Worm (Caenorhabditis elegans): ENCODE measurements around the gene T19C3.5.

The T19C3.5 gene

ce11 chrIII:620204-620718 is 7.5 kb downstream of the T19C3.5 start, which contains the start of gene T19C3.4:
Gene T19C3.4 (minus strand): TSS chrIII:620254.
- TF ChIP-seq ceh-9 (tag; optimal IDR thresholded peaks at IDR 0.05) (no peak), ZK546.5 (tag; optimal IDR thresholded peaks at IDR 0.05) (no peak), skn-1 (tag; optimal IDR thresholded peaks at IDR 0.05) (no peak), unc-62 (GFP tag; optimal IDR thresholded peaks at IDR 0.05) (no peak), lin-15B (tag; optimal IDR thresholded peaks at IDR 0.05) (no peak), pqm-1 (tag; optimal IDR thresholded peaks at IDR 0.05) (peak; percentile 41), pha-4 (tag; optimal IDR thresholded peaks at IDR 0.05) (peak; percentile 23), unc-39 (tag; optimal IDR thresholded peaks at IDR 0.05) (no peak), eor-1 (tag; optimal IDR thresholded peaks at IDR 0.05) (no peak), elt-2 (tag; optimal IDR thresholded peaks at IDR 0.05) (peak; percentile 53), elt-1 (tag; optimal IDR thresholded peaks at IDR 0.05) (no peak), lsy-12 (tag; optimal IDR thresholded peaks at IDR 0.05) (no peak), lin-39 (tag; optimal IDR thresholded peaks at IDR 0.05) (no peak), nhr-237 (tag; optimal IDR thresholded peaks at IDR 0.05) (no peak), tbx-2 (tag; optimal IDR thresholded peaks at IDR 0.05) (no peak), nhr-25 (tag; optimal IDR thresholded peaks at IDR 0.05) (no peak), egl-27 (tag; optimal IDR thresholded peaks at IDR 0.05) (no peak), elt-3 (tag; optimal IDR thresholded peaks at IDR 0.05) (no peak), ztf-4 (tag; optimal IDR thresholded peaks at IDR 0.05) (no peak), ztf-11 (tag; optimal IDR thresholded peaks at IDR 0.05) (no peak), zag-1 (tag; optimal IDR thresholded peaks at IDR 0.05) (no peak), nhr-12 (tag; optimal IDR thresholded peaks at IDR 0.05) (no peak), mdl-1 (tag; optimal IDR thresholded peaks at IDR 0.05) (no peak), aly-2 (tag; optimal IDR thresholded peaks at IDR 0.05) (no peak)

DNA sequence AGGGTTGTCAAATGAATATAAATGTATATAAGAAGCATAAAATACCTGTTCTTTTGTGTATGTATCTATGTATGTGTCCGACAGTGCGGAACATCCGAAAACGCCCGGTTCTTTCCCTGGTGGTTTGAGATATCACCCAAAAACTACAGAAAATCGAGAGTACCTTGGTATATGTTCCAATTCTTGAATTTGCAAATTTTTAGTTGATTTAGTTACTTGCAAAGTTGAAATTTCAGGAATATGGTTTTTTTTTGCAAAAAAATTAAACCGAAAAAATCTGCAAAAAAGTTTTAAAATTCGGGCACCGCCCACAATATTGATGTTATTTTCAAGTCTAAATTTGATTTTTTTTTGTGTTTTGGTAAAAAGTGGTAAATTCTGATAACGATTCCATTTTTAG is 10.3 kb downstream of the T19C3.5 start, which contains the start of gene T19C3.2:
TSS of gene T19C3.2 (minus strand) at position 101 of the 400 bp plus-strand sequence.
- no peak for TF ChIP-seq mml-1 (tag; optimal IDR thresholded peaks at IDR 0.05)

ce11 chrIII:614447-614846 is 13.3 kb downstream of the T19C3.5 start, which contains the start of gene T19C3.3:
Gene T19C3.3 (minus strand): TSS chrIII:614547.
- no peak for TF ChIP-seq egl-5 (tag; optimal IDR thresholded peaks at IDR 0.05)
- TF ChIP-seq lsy-12 (tag; optimal IDR thresholded peaks at IDR 0.05) = no peak
- TF ChIP-seq mdl-1 (tag; optimal IDR thresholded peaks at IDR 0.05) = no peak
- no peak for TF ChIP-seq hmg-11 (tag; optimal IDR thresholded peaks at IDR 0.05)
- TF ChIP-seq nfya-1 (tag; optimal IDR thresholded peaks at IDR 0.05; ENCODE audit: insufficient read depth) = no peak
- no peak for TF ChIP-seq skn-1 (tag; optimal IDR thresholded peaks at IDR 0.05)
- TF ChIP-seq ztf-11 (tag; optimal IDR thresholded peaks at IDR 0.05) = no peak
- no peak for TF ChIP-seq fos-1 (tag; optimal IDR thresholded peaks at IDR 0.05)
- no peak for TF ChIP-seq nhr-28 (tag; optimal IDR thresholded peaks at IDR 0.05)
- TF ChIP-seq jun-1 (tag; optimal IDR thresholded peaks at IDR 0.05) = no peak
- TF ChIP-seq sea-2 (GFP tag; optimal IDR thresholded peaks at IDR 0.05) = no peak
- no peak for TF ChIP-seq nhr-25 (tag; optimal IDR thresholded peaks at IDR 0.05)

DNA sequence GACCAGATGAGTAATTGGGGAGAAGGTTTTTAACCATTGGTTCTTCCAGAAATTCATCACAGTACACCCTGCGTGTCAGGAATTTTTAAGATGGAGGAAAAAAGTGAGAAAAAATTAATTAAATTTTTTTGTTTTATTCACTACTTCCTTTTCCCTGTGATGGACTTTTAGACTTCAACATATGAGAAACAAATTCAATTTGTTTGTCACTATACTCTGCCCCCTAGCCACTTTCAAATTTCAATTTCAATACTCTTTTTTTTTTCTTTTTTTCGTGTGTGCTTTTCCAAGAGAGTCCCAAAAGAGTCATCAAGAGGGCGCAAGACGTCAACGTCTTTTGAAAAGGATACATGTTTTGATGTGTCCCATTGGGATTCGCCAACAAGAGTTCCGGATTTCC is 15.0 kb downstream of the T19C3.5 start:
- TF ChIP-seq nhr-43 (tag; optimal IDR thresholded peaks at IDR 0.05; ENCODE audit: poor library complexity, severe bottlenecking) = no peak
- no peak for TF ChIP-seq elt-1 (tag; optimal IDR thresholded peaks at IDR 0.05)
- TF ChIP-seq unc-39 (tag; optimal IDR thresholded peaks at IDR 0.05) = no peak
- no peak for TF ChIP-seq tbx-2 (tag; optimal IDR thresholded peaks at IDR 0.05)

ce11 chrIII:611900-612299 is 15.8 kb downstream of the T19C3.5 start:
- TF ChIP-seq fos-1 (tag; optimal IDR thresholded peaks at IDR 0.05) = no peak
- TF ChIP-seq fkh-2 (tag; optimal IDR thresholded peaks at IDR 0.05) = no peak
- TF ChIP-seq nhr-77 (tag; optimal IDR thresholded peaks at IDR 0.05) = no peak
- TF ChIP-seq nhr-76 (tag; optimal IDR thresholded peaks at IDR 0.05) = no peak
- no peak for TF ChIP-seq ztf-11 (tag; optimal IDR thresholded peaks at IDR 0.05)
- TF ChIP-seq lin-15B (tag; optimal IDR thresholded peaks at IDR 0.05) = no peak
- no peak for TF ChIP-seq ama-1 (optimal IDR thresholded peaks at IDR 0.05)
- TF ChIP-seq ceh-28 (tag; optimal IDR thresholded peaks at IDR 0.05) = no peak
- no peak for TF ChIP-seq zag-1 (tag; optimal IDR thresholded peaks at IDR 0.05)
- no peak for TF ChIP-seq hmg-11 (tag; optimal IDR thresholded peaks at IDR 0.05)

All from whole organism, L3 larva.